Fruit fly (Drosophila melanogaster): ENCODE measurements around the gene CG12003.
A peak's percentile ranks its signal among the peaks of the same experiment; 100 is the strongest.

CG12003 gene

dm6 chr3L:1576489-1577106, 11.4 kb downstream of the CG12003 start, which contains the start of gene CG13917 (continued):
- TF ChIP-seq ssp (GFP tag; IDR thresholded peaks at IDR 0.05) (no peak), NK7.1 (GFP tag; optimal IDR thresholded peaks at IDR 0.05) (no peak), CG32772 (GFP tag; IDR thresholded peaks at IDR 0.05) (no peak), CG7928 (GFP tag; optimal IDR thresholded peaks at IDR 0.05) (no peak), Side (GFP tag; optimal IDR thresholded peaks at IDR 0.05) (peak; percentile 5), gfzf (GFP tag; optimal IDR thresholded peaks at IDR 0.05) (peak; percentile 98), row (GFP tag; IDR thresholded peaks at IDR 0.05) (peak; percentile 31; the same call in 1 of the 3 replicates), pb (GFP tag; optimal IDR thresholded peaks at IDR 0.05) (no peak), CG12299 (tag; optimal IDR thresholded peaks at IDR 0.05) (peak; percentile 41), nmo (GFP tag; optimal IDR thresholded peaks at IDR 0.05) (peak; percentile 18)

- TF ChIP-seq CG6254 (GFP tag; optimal IDR thresholded peaks at IDR 0.05) (no peak), CG34422 (GFP tag; IDR thresholded peaks at IDR 0.05) (peak; percentile 47; the same call in 1 of the 3 replicates), sqz (GFP tag; optimal IDR thresholded peaks at IDR 0.05) (peak; percentile 49), vvl (GFP tag; IDR thresholded peaks at IDR 0.05) (peak; percentile 10; the same call in 1 of the 2 replicates), Fer3 (tag; optimal IDR thresholded peaks at IDR 0.05) (no peak), CG1832 (GFP tag; optimal IDR thresholded peaks at IDR 0.05) (peak; percentile 57), CG6272 (GFP tag; IDR thresholded peaks at IDR 0.05) (no peak), mam (GFP tag; optimal IDR thresholded peaks at IDR 0.05) (no peak), salm (tag; optimal IDR thresholded peaks at IDR 0.05) (no peak), CG14667 (GFP tag; IDR thresholded peaks at IDR 0.05) (no peak), seq (GFP tag; IDR thresholded peaks at IDR 0.05) (peak; percentile 75), crol (GFP tag; IDR thresholded peaks at IDR 0.05) (peak; percentile 71), Lpt (GFP tag; optimal IDR thresholded peaks at IDR 0.05) (no peak), ab (GFP tag; optimal IDR thresholded peaks at IDR 0.05) (no peak), CG14860 (GFP tag; IDR thresholded peaks at IDR 0.05; ENCODE audit: partially characterized antibody) (no peak), CG7987 (GFP tag; optimal IDR thresholded peaks at IDR 0.05) (no peak), otp (GFP tag; IDR thresholded peaks at IDR 0.05) (no peak), onecut (GFP tag; IDR thresholded peaks at IDR 0.05) (peak; percentile 98), Taf1 (GFP tag; IDR thresholded peaks at IDR 0.05) (no peak), hkb (optimal IDR thresholded peaks at IDR 0.05) (no peak), hkb (GFP tag; IDR thresholded peaks at IDR 0.05) (peak; percentile 15; the same call in 1 of the 2 replicates), en (GFP tag; optimal IDR thresholded peaks at IDR 0.05) (no peak), ewg (GFP tag; optimal IDR thresholded peaks at IDR 0.05) (peak; percentile 85), E2f2 (GFP tag; IDR thresholded peaks at IDR 0.05) (no peak), CG18476 (GFP tag; optimal IDR thresholded peaks at IDR 0.05) (no peak), CG11085 (GFP tag; IDR thresholded peaks at IDR 0.05) (no peak), hb (GFP tag; IDR thresholded peaks at IDR 0.05; ENCODE audit: partially characterized antibody) (no peak), CG14050 (GFP tag; IDR thresholded peaks at IDR 0.05) (no peak), CG11560 (tag; IDR thresholded peaks at IDR 0.05) (no peak), CG4282 (GFP tag; optimal IDR thresholded peaks at IDR 0.05) (no peak), CG4617 (GFP tag; optimal IDR thresholded peaks at IDR 0.05; ENCODE audit: borderline replicate concordance) (no peak), CG18599 (GFP tag; optimal IDR thresholded peaks at IDR 0.05) (no peak), CG2875 (GFP tag; optimal IDR thresholded peaks at IDR 0.05) (no peak), MBD-R2 (GFP tag; IDR thresholded peaks at IDR 0.05) (peak; percentile 60), abd-A (tag; optimal IDR thresholded peaks at IDR 0.05) (no peak), CG6765 (GFP tag; optimal IDR thresholded peaks at IDR 0.05) (peak; percentile 5), bcd (GFP tag; optimal IDR thresholded peaks at IDR 0.05) (no peak), CG15514 (GFP tag; optimal IDR thresholded peaks at IDR 0.05) (peak; percentile 9), cg (GFP tag; optimal IDR thresholded peaks at IDR 0.05) (peak; percentile 66), Opbp (GFP tag; IDR thresholded peaks at IDR 0.05; ENCODE audit: partially characterized antibody) (no peak)
These were observed 12.1 kb downstream of the CG12003 start for dm6 chr3L:1577338-1577737.

All from whole organism, embryonic.